Worm (Caenorhabditis elegans): ENCODE results near the gene B0304.2.

DNA sequence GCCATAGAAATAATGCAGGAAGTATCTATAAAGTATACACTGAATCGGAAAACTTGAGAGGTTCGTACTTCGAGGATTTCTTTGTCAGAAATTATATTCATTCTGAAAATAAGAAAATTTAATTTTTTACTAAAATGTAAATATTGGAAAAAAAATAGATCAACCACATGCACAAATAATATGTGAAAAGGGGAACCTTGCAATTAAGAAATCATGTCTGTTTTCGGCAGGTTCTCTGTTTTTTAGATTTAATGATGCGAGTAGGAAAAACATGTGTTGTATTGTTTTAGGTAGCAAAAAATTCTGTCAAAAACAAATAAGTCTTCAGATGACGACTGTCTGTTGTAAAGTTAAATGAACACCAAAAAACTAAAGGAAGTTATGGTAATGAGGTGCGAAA lies 13.7 kb downstream of the B0304.2 start, which contains the start of gene sra-33:
- TF ChIP-seq pqm-1 (tag; optimal IDR thresholded peaks at IDR 0.05): no peak
- no peak for TF ChIP-seq elt-2 (tag; optimal IDR thresholded peaks at IDR 0.05)
- no peak for TF ChIP-seq elt-3 (tag; optimal IDR thresholded peaks at IDR 0.05)
- no peak for TF ChIP-seq ama-1 (optimal IDR thresholded peaks at IDR 0.05)
- TF ChIP-seq Y116A8C.19 (tag; optimal IDR thresholded peaks at IDR 0.05; ENCODE audit: borderline replicate concordance): no peak
- TF ChIP-seq lin-13 (GFP tag; optimal IDR thresholded peaks at IDR 0.05): no peak
- no peak for TF ChIP-seq fos-1 (tag; optimal IDR thresholded peaks at IDR 0.05)

Data from whole organism, L1 larva.